Worm (Caenorhabditis elegans): ENCODE measurements around the gene K10D11.2.

Gene K10D11.2

DNA sequence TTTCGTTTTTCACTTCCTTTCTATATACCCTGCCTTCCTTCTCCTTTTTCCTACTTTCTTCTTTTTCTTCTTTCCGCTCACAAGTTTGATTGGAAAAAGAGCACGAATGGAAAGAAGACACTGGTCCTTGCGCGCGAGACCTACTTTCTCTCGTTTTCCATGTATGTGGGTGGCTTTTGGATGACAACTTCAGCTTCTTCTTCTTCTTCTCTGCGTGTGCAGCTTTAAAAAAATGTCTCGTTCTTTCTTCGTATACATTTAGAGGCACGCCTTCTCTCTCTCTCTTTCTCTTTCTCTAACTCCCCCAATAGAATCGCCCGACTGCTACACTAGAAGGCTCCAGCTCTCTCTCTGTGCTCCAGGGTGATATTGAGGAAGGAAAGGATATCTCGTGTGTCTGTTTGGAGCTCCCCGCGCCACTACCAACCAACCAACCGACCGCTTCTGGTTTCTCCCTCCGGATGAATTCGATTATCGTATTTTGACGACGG, 47.1 kb downstream of the K10D11.2 start:
- TF ChIP-seq pqm-1 (tag; optimal IDR thresholded peaks at IDR 0.05): no peak
- TF ChIP-seq unc-42 (tag; optimal IDR thresholded peaks at IDR 0.05): peak; percentile 93
- TF ChIP-seq ceh-19 (GFP tag; optimal IDR thresholded peaks at IDR 0.05): peak; percentile 33
- peak; percentile 33 for TF ChIP-seq nfya-1 (tag; optimal IDR thresholded peaks at IDR 0.05)
- peak; percentile 2 for TF ChIP-seq fax-1 (tag; optimal IDR thresholded peaks at IDR 0.05)
- TF ChIP-seq ceh-31 (tag; optimal IDR thresholded peaks at IDR 0.05): peak; percentile 36
- TF ChIP-seq ceh-6 (GFP tag; optimal IDR thresholded peaks at IDR 0.05): no peak
- TF ChIP-seq ceh-18 (tag; optimal IDR thresholded peaks at IDR 0.05): peak; percentile 20
- TF ChIP-seq rnt-1 (tag; optimal IDR thresholded peaks at IDR 0.05): no peak
- peak; percentile 1 for TF ChIP-seq fkh-6 (tag; optimal IDR thresholded peaks at IDR 0.05)

DNA sequence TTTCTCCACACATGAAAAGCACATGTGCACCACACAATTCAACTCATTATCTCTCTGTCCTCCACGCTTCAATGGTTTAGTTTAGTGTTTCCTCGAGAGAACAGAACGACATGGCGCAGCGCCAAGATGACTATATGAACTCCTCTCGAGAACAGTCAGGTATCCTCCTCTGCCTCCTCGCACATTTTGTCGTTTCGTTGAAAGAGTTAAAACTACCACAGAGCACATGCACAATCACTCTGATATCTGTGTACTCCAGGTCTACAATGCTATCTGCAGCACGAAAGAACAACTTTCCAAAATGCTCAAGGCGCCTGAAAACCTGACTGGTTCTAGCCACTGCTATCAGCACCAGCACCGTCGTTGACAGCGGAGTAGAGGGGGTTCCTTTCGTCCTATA, 48.0 kb downstream of the K10D11.2 start:
- TF ChIP-seq gmeb-2 (tag; optimal IDR thresholded peaks at IDR 0.05) (no peak), ama-1 (optimal IDR thresholded peaks at IDR 0.05) (no peak), nfya-1 (tag; optimal IDR thresholded peaks at IDR 0.05) (no peak), pqm-1 (tag; optimal IDR thresholded peaks at IDR 0.05) (no peak), C08G9.2 (tag; optimal IDR thresholded peaks at IDR 0.05) (no peak), unc-42 (tag; optimal IDR thresholded peaks at IDR 0.05) (no peak), ets-4 (tag; optimal IDR thresholded peaks at IDR 0.05) (no peak), mec-3 (tag; optimal IDR thresholded peaks at IDR 0.05; ENCODE audit: borderline replicate concordance) (no peak), T23F11.4 (GFP tag; optimal IDR thresholded peaks at IDR 0.05) (no peak), F13H6.1 (tag; optimal IDR thresholded peaks at IDR 0.05) (no peak), unc-86 (tag; optimal IDR thresholded peaks at IDR 0.05) (no peak), ceh-22 (tag; optimal IDR thresholded peaks at IDR 0.05) (no peak), syd-9 (tag; optimal IDR thresholded peaks at IDR 0.05) (no peak), eyg-1 (tag; optimal IDR thresholded peaks at IDR 0.05) (no peak), ztf-16 (tag; optimal IDR thresholded peaks at IDR 0.05) (no peak), ceh-9 (tag; optimal IDR thresholded peaks at IDR 0.05) (no peak), C38D4.7 (GFP tag; optimal IDR thresholded peaks at IDR 0.05) (no peak), ceh-19 (GFP tag; optimal IDR thresholded peaks at IDR 0.05) (no peak), nhr-232 (tag; optimal IDR thresholded peaks at IDR 0.05) (no peak), K02D7.2 (tag; optimal IDR thresholded peaks at IDR 0.05) (no peak)

- TF ChIP-seq hlh-8 (tag; optimal IDR thresholded peaks at IDR 0.05): no peak
- no peak for TF ChIP-seq gmeb-2 (tag; optimal IDR thresholded peaks at IDR 0.05)
- TF ChIP-seq ref-2 (tag; optimal IDR thresholded peaks at IDR 0.05): peak; percentile 44
- no peak for TF ChIP-seq lim-6 (tag; optimal IDR thresholded peaks at IDR 0.05)
- no peak for TF ChIP-seq nhr-232 (tag; optimal IDR thresholded peaks at IDR 0.05)
- no peak for TF ChIP-seq elt-4 (tag; optimal IDR thresholded peaks at IDR 0.05)
- TF ChIP-seq odd-2 (tag; optimal IDR thresholded peaks at IDR 0.05): no peak
- no peak for TF ChIP-seq F13H6.1 (tag; optimal IDR thresholded peaks at IDR 0.05)
- no peak for TF ChIP-seq madf-2 (tag; optimal IDR thresholded peaks at IDR 0.05)
- TF ChIP-seq pros-1 (tag; optimal IDR thresholded peaks at IDR 0.05): no peak
- TF ChIP-seq ceh-18 (tag; optimal IDR thresholded peaks at IDR 0.05): no peak
- TF ChIP-seq dve-1 (tag; optimal IDR thresholded peaks at IDR 0.05): no peak
- TF ChIP-seq ceh-34 (tag; optimal IDR thresholded peaks at IDR 0.05): no peak
- peak; percentile 68 for TF ChIP-seq ceh-14 (tag; optimal IDR thresholded peaks at IDR 0.05)
- no peak for TF ChIP-seq elt-2 (tag; optimal IDR thresholded peaks at IDR 0.05)
- no peak for TF ChIP-seq hlh-6 (tag; optimal IDR thresholded peaks at IDR 0.05)
- TF ChIP-seq hlh-13 (GFP tag; optimal IDR thresholded peaks at IDR 0.05): no peak
- no peak for TF ChIP-seq pqm-1 (tag; optimal IDR thresholded peaks at IDR 0.05)
- peak; percentile 5 for TF ChIP-seq fax-1 (tag; optimal IDR thresholded peaks at IDR 0.05)
- peak; percentile 71 for TF ChIP-seq unc-42 (tag; optimal IDR thresholded peaks at IDR 0.05)
- TF ChIP-seq eyg-1 (tag; optimal IDR thresholded peaks at IDR 0.05): no peak
- peak; percentile 8 for TF ChIP-seq unc-86 (tag; optimal IDR thresholded peaks at IDR 0.05)
- peak; percentile 12 for TF ChIP-seq ceh-31 (tag; optimal IDR thresholded peaks at IDR 0.05)
- no peak for TF ChIP-seq ahr-1 (tag; optimal IDR thresholded peaks at IDR 0.05)
- TF ChIP-seq fkh-10 (GFP tag; optimal IDR thresholded peaks at IDR 0.05): no peak
Observed at ce11 chrIV:13027801-13028641, 49.2 kb downstream of the K10D11.2 start.
